Fruit fly (Drosophila melanogaster) whole organism, prepupa: ENCODE measurements around the gene ftz.
A peak's percentile ranks its signal among the peaks of the same experiment; 100 is the strongest.

ENCODE experiments used
- Blimp-1 ChIP-seq: fragments of 200-800 bp; sonication (Bioruptor generic); optimal IDR thresholded peaks from 3 replicates; lab custom pipeline; 2017; ENCODE audit warnings: missing biosample characterization, missing genetic modification characterization, mild to moderate bottlenecking, moderate library complexity, missing genetic modification reagents
- CG10631 ChIP-seq: fragments of 200-800 bp; sonication (Bioruptor generic); optimal IDR thresholded peaks from 2 replicates; lab custom pipeline; 2016; ENCODE audit warnings: missing biosample characterization, missing genetic modification characterization
- CG11294 ChIP-seq: fragments of 200-800 bp; sonication (Bioruptor generic); IDR thresholded peaks from 2 replicates; pipeline ENCODE4 v1.3.6; 2022; ENCODE audit warnings: missing biosample characterization, missing genetic modification characterization
- CG11762 ChIP-seq: fragments of 200-800 bp; sonication (Bioruptor generic); optimal IDR thresholded peaks from 3 replicates; lab custom pipeline; 2016; ENCODE audit warnings: missing biosample characterization, missing genetic modification characterization; ENCODE audit not compliant: insufficient read depth
- CG11902 ChIP-seq: fragments of 200-800 bp; sonication (Bioruptor generic); optimal IDR thresholded peaks from 3 replicates; lab custom pipeline; 2016; ENCODE audit warnings: missing biosample characterization, missing genetic modification characterization
- CG15336 ChIP-seq: fragments of 200-800 bp; sonication (Bioruptor generic); IDR thresholded peaks from 2 replicates; pipeline ENCODE4 v1.3.6; 2022; ENCODE audit warnings: missing biosample characterization, missing genetic modification characterization
- CG1621 ChIP-seq: fragments of 200-800 bp; sonication (Bioruptor generic); optimal IDR thresholded peaks from 3 replicates; lab custom pipeline; 2018; ENCODE audit warnings: missing biosample characterization, mild to moderate bottlenecking, missing genetic modification characterization
- CG16779 ChIP-seq: fragments of 200-800 bp; sonication (Bioruptor generic); optimal IDR thresholded peaks from 3 replicates; lab custom pipeline; 2017; ENCODE audit warnings: missing biosample characterization, mild to moderate bottlenecking, missing genetic modification characterization
- CG3032 ChIP-seq: fragments of 200-800 bp; optimal IDR thresholded peaks from 2 replicates; lab custom pipeline; 2019; ENCODE audit warnings: missing biosample characterization, mild to moderate bottlenecking, missing genetic modification characterization, moderate library complexity
- CG34406 ChIP-seq: fragments of 200-800 bp; sonication (Bioruptor generic); optimal IDR thresholded peaks from 3 replicates; lab custom pipeline; 2016; ENCODE audit warnings: missing biosample characterization, missing genetic modification characterization
- CG3919 ChIP-seq: fragments of 200-800 bp; sonication (Bioruptor generic); optimal IDR thresholded peaks from 3 replicates; lab custom pipeline; 2016; ENCODE audit warnings: missing biosample characterization, missing genetic modification characterization
- CG4318 ChIP-seq: fragments of 200-800 bp; sonication (Bioruptor generic); optimal IDR thresholded peaks from 3 replicates; lab custom pipeline; 2017; ENCODE audit warnings: missing biosample characterization, mild to moderate bottlenecking, missing genetic modification characterization
- CG6163 ChIP-seq: fragments of 200-800 bp; sonication (Bioruptor generic); IDR thresholded peaks from 3 replicates; pipeline ENCODE4 v1.3.6; 2022; ENCODE audit warnings: missing biosample characterization, missing genetic modification characterization
- CG6792 ChIP-seq: fragments of 200-800 bp; sonication (Bioruptor generic); optimal IDR thresholded peaks from 3 replicates; lab custom pipeline; 2016; ENCODE audit warnings: missing biosample characterization, missing genetic modification characterization
- CG6854 ChIP-seq: fragments of 200-800 bp; sonication (Bioruptor generic); optimal IDR thresholded peaks from 2 replicates; lab custom pipeline; 2017; ENCODE audit warnings: missing biosample characterization, mild to moderate bottlenecking, missing genetic modification characterization
- CG7368 ChIP-seq: fragments of 200-800 bp; sonication (Bioruptor generic); optimal IDR thresholded peaks from 3 replicates; lab custom pipeline; 2016; ENCODE audit warnings: missing biosample characterization, missing genetic modification characterization
- CG8119 ChIP-seq: fragments of 200-800 bp; sonication (Bioruptor generic); IDR thresholded peaks from 3 replicates; pipeline ENCODE4 v1.3.6; 2022; ENCODE audit warnings: missing biosample characterization, missing genetic modification characterization
- CG8319 ChIP-seq: fragments of 200-800 bp; sonication (Bioruptor generic); optimal IDR thresholded peaks from 3 replicates; lab custom pipeline; 2016; ENCODE audit warnings: missing biosample characterization, missing genetic modification characterization
- CG8632 ChIP-seq: fragments of 200-800 bp; sonication (Bioruptor generic); optimal IDR thresholded peaks from 3 replicates; lab custom pipeline; 2016; ENCODE audit warnings: missing biosample characterization, missing genetic modification characterization
- CG9139 ChIP-seq: fragments of 200-800 bp; sonication (Bioruptor generic); optimal IDR thresholded peaks from 3 replicates; lab custom pipeline; 2017; ENCODE audit warnings: missing biosample characterization, mild to moderate bottlenecking, missing genetic modification characterization
- Eip75B ChIP-seq: fragments of 200-800 bp; sonication (Bioruptor generic); optimal IDR thresholded peaks from 3 replicates; lab custom pipeline; 2016; ENCODE audit warnings: missing biosample characterization, missing genetic modification characterization
- Eip78C ChIP-seq: fragments of 200-800 bp; sonication (Bioruptor generic); peaks from one replicate; lab custom pipeline; 2016; ENCODE audit warnings: missing biosample characterization, missing genetic modification characterization
- Eip93F ChIP-seq: fragments of 200-800 bp; sonication (Bioruptor generic); optimal IDR thresholded peaks from 2 replicates; lab custom pipeline; 2016; ENCODE audit warnings: missing biosample characterization, mild to moderate bottlenecking, missing genetic modification characterization
- Ets21C ChIP-seq: fragments of 200-800 bp; sonication (Bioruptor generic); optimal IDR thresholded peaks from 3 replicates; lab custom pipeline; 2016; ENCODE audit warnings: missing biosample characterization, missing genetic modification characterization
- Ets96B ChIP-seq: fragments of 200-800 bp; optimal IDR thresholded peaks from 2 replicates; lab custom pipeline; 2019; ENCODE audit warnings: missing biosample characterization, mild to moderate bottlenecking, missing genetic modification characterization, moderate library complexity
- Gug ChIP-seq: fragments of 200-800 bp; sonication (Bioruptor generic); IDR thresholded peaks from 2 replicates; pipeline ENCODE4 v1.3.6; 2022; ENCODE audit warnings: missing biosample characterization, missing genetic modification characterization
- Hr39 ChIP-seq: fragments of 200-800 bp; sonication (Bioruptor generic); optimal IDR thresholded peaks from 2 replicates; lab custom pipeline; 2016; ENCODE audit warnings: missing biosample characterization, missing genetic modification characterization
- Hr4 ChIP-seq: fragments of 200-800 bp; sonication (Bioruptor generic); optimal IDR thresholded peaks from 3 replicates; lab custom pipeline; 2016; ENCODE audit warnings: missing biosample characterization, missing genetic modification characterization
- Lpt ChIP-seq: fragments of 200-800 bp; sonication (Bioruptor generic); optimal IDR thresholded peaks from 3 replicates; lab custom pipeline; 2016; ENCODE audit warnings: missing biosample characterization, missing genetic modification characterization
- Met ChIP-seq: fragments of 200-800 bp; sonication (Bioruptor generic); optimal IDR thresholded peaks from 3 replicates; lab custom pipeline; 2016; ENCODE audit warnings: missing biosample characterization, missing genetic modification characterization
- OdsH ChIP-seq: fragments of 200-800 bp; sonication (Bioruptor generic); optimal IDR thresholded peaks from 3 replicates; lab custom pipeline; 2016; ENCODE audit warnings: missing biosample characterization, missing genetic modification characterization
- Sox102F ChIP-seq: fragments of 200-800 bp; sonication (Bioruptor generic); optimal IDR thresholded peaks from 2 replicates; lab custom pipeline; 2016; ENCODE audit warnings: missing biosample characterization, mild to moderate bottlenecking, missing genetic modification characterization
- Sox14 ChIP-seq: fragments of 200-800 bp; sonication (Bioruptor generic); optimal IDR thresholded peaks from 3 replicates; lab custom pipeline; 2016; ENCODE audit warnings: missing biosample characterization, missing genetic modification characterization
- Sox15 ChIP-seq: fragments of 200-800 bp; sonication (Bioruptor generic); optimal IDR thresholded peaks from 3 replicates; lab custom pipeline; 2016; ENCODE audit warnings: missing biosample characterization, missing genetic modification characterization
- achi ChIP-seq: fragments of 200-800 bp; sonication (Bioruptor generic); optimal IDR thresholded peaks from 3 replicates; lab custom pipeline; 2016; ENCODE audit warnings: missing biosample characterization, missing genetic modification characterization
- acj6 ChIP-seq: fragments of 200-800 bp; sonication (Bioruptor generic); optimal IDR thresholded peaks from 3 replicates; lab custom pipeline; 2016; ENCODE audit warnings: missing biosample characterization, missing genetic modification characterization
- dac ChIP-seq: fragments of 200-800 bp; sonication (Bioruptor generic); optimal IDR thresholded peaks from 2 replicates; lab custom pipeline; 2017; ENCODE audit warnings: missing biosample characterization, mild to moderate bottlenecking, missing genetic modification characterization
- esn ChIP-seq: fragments of 200-800 bp; sonication (Bioruptor generic); optimal IDR thresholded peaks from 2 replicates; lab custom pipeline; 2016; ENCODE audit warnings: missing biosample characterization, mild to moderate bottlenecking, missing genetic modification characterization, moderate library complexity
- fd59A ChIP-seq: fragments of 200-800 bp; sonication (Bioruptor generic); optimal IDR thresholded peaks from 2 replicates; lab custom pipeline; 2017; ENCODE audit warnings: missing biosample characterization, mild to moderate bottlenecking, missing genetic modification characterization, missing genetic modification reagents
- fd85E ChIP-seq: fragments of 200-800 bp; sonication (Bioruptor generic); optimal IDR thresholded peaks from 3 replicates; lab custom pipeline; 2016; ENCODE audit warnings: missing biosample characterization, missing genetic modification characterization
- lz ChIP-seq: fragments of 200-800 bp; sonication (Bioruptor generic); optimal IDR thresholded peaks from 3 replicates; lab custom pipeline; 2016; ENCODE audit warnings: missing biosample characterization, missing genetic modification characterization
- net ChIP-seq: fragments of 200-800 bp; sonication (Bioruptor generic); optimal IDR thresholded peaks from 3 replicates; lab custom pipeline; 2016; ENCODE audit warnings: missing biosample characterization, missing genetic modification characterization
- spab ChIP-seq: fragments of 200-800 bp; sonication (Bioruptor generic); optimal IDR thresholded peaks from 2 replicates; lab custom pipeline; 2017; ENCODE audit warnings: missing biosample characterization, mild to moderate bottlenecking, missing genetic modification characterization, missing genetic modification reagents
- ss ChIP-seq, 2 experiments: fragments of 200-800 bp; sonication (Bioruptor generic); optimal IDR thresholded peaks; 2 replicates in 1 of 2; 3 replicates in 1 of 2; lab custom pipeline; 2017 to 2018; ENCODE audit warnings: mild to moderate bottlenecking in 2 of 2, missing biosample characterization in 2 of 2, missing genetic modification characterization in 2 of 2, moderate library complexity in 1 of 2
- svp ChIP-seq: fragments of 200-800 bp; sonication (Bioruptor generic); peaks from one replicate; lab custom pipeline; 2016; ENCODE audit warnings: missing biosample characterization, missing genetic modification characterization
- vri ChIP-seq: fragments of 200-800 bp; sonication (Bioruptor generic); optimal IDR thresholded peaks from 3 replicates; lab custom pipeline; 2016; ENCODE audit warnings: missing biosample characterization, mild to moderate bottlenecking, missing genetic modification characterization

ftz gene

DNA sequence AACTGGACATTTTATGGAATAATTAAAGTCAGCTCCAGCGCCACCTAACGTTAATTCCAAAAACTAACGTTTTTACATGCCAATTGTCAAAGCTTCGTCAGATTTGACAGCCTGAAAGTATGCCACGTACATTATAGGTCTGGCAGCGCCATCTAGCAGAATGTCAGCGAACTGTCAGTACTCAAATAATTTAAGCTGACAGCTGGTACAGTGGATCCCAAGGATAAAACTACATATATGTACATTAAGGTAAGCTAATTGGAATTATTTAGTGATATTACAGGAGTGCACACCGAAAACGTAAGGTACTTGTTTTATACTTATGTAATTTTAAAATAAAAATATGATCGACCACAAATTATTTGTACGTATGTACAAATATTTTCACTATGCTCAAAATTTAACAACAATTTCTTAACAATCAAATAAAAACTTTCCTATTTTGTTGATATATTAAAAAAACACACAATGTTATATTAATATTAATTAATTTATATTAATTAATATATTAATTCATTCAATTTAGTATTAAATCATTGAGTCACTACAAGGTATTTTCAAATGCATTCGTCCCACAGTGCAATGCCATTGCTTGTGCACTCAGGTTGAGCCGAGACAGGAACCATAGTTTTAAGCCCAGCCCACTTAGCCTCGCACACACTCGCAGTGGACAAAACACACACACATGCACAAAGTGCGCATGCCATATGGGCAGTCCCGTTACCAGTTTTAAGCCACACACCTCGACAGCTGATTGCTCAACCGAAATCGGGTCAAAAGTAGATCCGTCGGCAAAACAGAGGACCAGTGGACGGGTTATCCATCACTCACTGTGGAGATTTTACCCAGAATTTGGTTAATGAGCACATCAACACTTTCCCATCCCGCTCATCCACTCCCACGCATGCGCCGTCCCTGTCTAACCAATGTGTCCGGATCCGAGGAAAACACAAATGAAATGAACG is 48.4 kb downstream of the ftz start (continued):
- peak; percentile 58 for TF ChIP-seq fd59A (GFP tag; lab: Kevin White, UChicago)
- TF ChIP-seq CG10631 (GFP tag; lab: Kevin White, UChicago): peak; percentile 86
- TF ChIP-seq CG3032: peak; percentile 85
- peak; percentile 45 for TF ChIP-seq CG6854 (GFP tag; lab: Kevin White, UChicago)
- peak; percentile 40 for TF ChIP-seq dac (GFP tag; lab: Kevin White, UChicago)
- peak; percentile 87 for TF ChIP-seq CG8119 (GFP tag; lab: Robert Waterston, UW)
- TF ChIP-seq Ets21C (GFP tag; lab: Kevin White, UChicago): peak; percentile 54
- TF ChIP-seq Gug (GFP tag; lab: Robert Waterston, UW): peak; percentile 61; the same call in 1 of the 2 replicates
- peak; percentile 51 for TF ChIP-seq Sox15 (GFP tag; lab: Kevin White, UChicago)
- peak; percentile 60 for TF ChIP-seq CG1621
- TF ChIP-seq CG6792 (GFP tag; lab: Kevin White, UChicago): peak; percentile 75

DNA sequence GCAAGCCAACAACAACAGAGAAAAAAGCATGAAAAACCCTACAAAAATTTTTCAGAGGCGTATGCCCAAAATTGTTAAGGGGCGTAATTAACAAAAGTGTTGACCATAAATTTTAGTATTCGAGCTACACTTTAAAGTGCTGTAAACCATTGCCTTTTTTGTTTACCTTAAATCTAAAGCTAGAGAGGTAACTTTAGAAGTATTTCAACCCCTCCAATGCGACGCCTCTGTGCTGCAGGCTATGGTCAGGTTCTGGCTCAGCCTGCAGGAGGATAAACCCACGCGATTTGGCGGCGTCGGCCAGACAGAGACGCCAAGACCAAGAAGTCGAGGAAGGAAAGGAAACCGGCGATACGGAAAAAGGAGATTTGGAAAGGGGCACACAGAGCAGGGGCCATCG is 50.3 kb downstream of the ftz start:
- TF ChIP-seq CG15336 (no peak), lz (GFP tag; lab: Kevin White, UChicago) (peak; percentile 90), dac (GFP tag; lab: Kevin White, UChicago) (no peak), fd85E (GFP tag; lab: Kevin White, UChicago) (peak; percentile 48), CG8119 (GFP tag; lab: Robert Waterston, UW) (peak; percentile 50; the same call in 2 of the 3 replicates), acj6 (GFP tag; lab: Kevin White, UChicago) (peak; percentile 85), Eip93F (GFP tag; lab: Kevin White, UChicago) (peak; percentile 89), Eip75B (GFP tag; lab: Kevin White, UChicago) (peak; percentile 94), CG11294 (GFP tag; lab: Robert Waterston, UW) (no peak), CG7368 (GFP tag; lab: Kevin White, UChicago) (peak; percentile 84), achi (GFP tag; lab: Kevin White, UChicago) (peak; percentile 83), CG16779 (tag; lab: Kevin White, UChicago) (peak; percentile 80), CG3032 (peak; percentile 94), CG8319 (peak; percentile 85), CG6163 (GFP tag; lab: Robert Waterston, UW) (peak; percentile 92), CG6792 (GFP tag; lab: Kevin White, UChicago) (peak; percentile 89), Ets96B (tag; lab: Kevin White, UChicago) (peak; percentile 92), vri (GFP tag; lab: Kevin White, UChicago) (peak; percentile 90), ss (GFP tag; optimal IDR thresholded peaks at IDR 0.05; lab: Kevin White, UChicago) (peak; percentile 89 to 94), CG10631 (GFP tag; lab: Kevin White, UChicago) (peak; percentile 90), CG11902 (GFP tag; lab: Kevin White, UChicago) (peak; percentile 82), CG1621 (peak; percentile 90), CG8632 (peak; percentile 82), CG3919 (peak; percentile 93), spab (GFP tag; lab: Kevin White, UChicago) (peak; percentile 92), Hr4 (peak; percentile 4), esn (peak; percentile 93), Blimp-1 (GFP tag; lab: Kevin White, UChicago) (peak; percentile 82), Met (GFP tag; lab: Kevin White, UChicago) (peak; percentile 90), Sox14 (peak; percentile 89), Hr39 (GFP tag; lab: Kevin White, UChicago) (peak; percentile 91), CG9139 (GFP tag; lab: Kevin White, UChicago) (peak; percentile 85), svp (GFP tag; lab: Kevin White, UChicago) (peak; percentile 96), Lpt (peak; percentile 61), OdsH (peak; percentile 82), CG34406 (peak; percentile 79), Ets21C (GFP tag; lab: Kevin White, UChicago) (peak; percentile 84), CG11762 (GFP tag; lab: Kevin White, UChicago) (peak; percentile 79), net (peak; percentile 71), Eip78C (GFP tag; lab: Kevin White, UChicago) (peak; percentile 97), Sox102F (GFP tag; lab: Kevin White, UChicago) (peak; percentile 89), Sox15 (GFP tag; lab: Kevin White, UChicago) (peak; percentile 68), CG6854 (GFP tag; lab: Kevin White, UChicago) (peak; percentile 94), CG4318 (GFP tag; lab: Kevin White, UChicago) (no peak)
